Worm (Caenorhabditis elegans) whole organism, late embryonic: Measurements from ENCODE around the gene C13B4.1.

Experiments
- elt-4 ChIP-seq: sonication (generic microtip); optimal IDR thresholded peaks from 2 replicates; lab custom pipeline; 2016; ENCODE audit warnings: missing genetic modification characterization, missing compliant biosample characterization
- hlh-13 ChIP-seq: fragments of 200-800 bp; sonication (Bioruptor generic); optimal IDR thresholded peaks from 2 replicates; lab custom pipeline; 2018; ENCODE audit warnings: mild to moderate bottlenecking, missing genetic modification characterization, missing compliant biosample characterization
- madf-2 ChIP-seq: sonication (generic microtip); optimal IDR thresholded peaks from 2 replicates; lab custom pipeline; 2017; ENCODE audit warnings: missing genetic modification characterization, missing compliant biosample characterization
- nhr-11 ChIP-seq: fragments of 150-350 bp; optimal IDR thresholded peaks from 2 replicates; lab custom pipeline; 2014; ENCODE audit warnings: missing biosample characterization, missing genetic modification characterization
- npax-4 ChIP-seq: sonication (generic microtip); optimal IDR thresholded peaks from 2 replicates; lab custom pipeline; 2016; ENCODE audit warnings: missing genetic modification characterization, missing compliant biosample characterization
- pros-1 ChIP-seq: fragments of 150-350 bp; optimal IDR thresholded peaks from 2 replicates; lab custom pipeline; 2014; ENCODE audit warnings: missing biosample characterization, missing genetic modification reagents, missing genetic modification characterization

ce11 chrII:14507563-14507962 is 28.1 kb upstream of the C13B4.1 start, which contains the start of the genes K10H10.7 and K10H10.10:
- TF ChIP-seq pros-1 (tag; lab: Kevin White, UChicago) (no peak), npax-4 (tag; lab: Kevin White, UChicago) (no peak), madf-2 (tag; lab: Kevin White, UChicago) (no peak), hlh-13 (GFP tag; lab: Kevin White, UChicago) (no peak), elt-4 (tag; lab: Kevin White, UChicago) (no peak), nhr-11 (no peak)
